Fruit fly (Drosophila melanogaster) Kc167 (cell line): ENCODE data around the gene CG3764.

Experiments used
- Myc ChIP-seq: fragments of >200 bp; optimal IDR thresholded peaks from 2 replicates; lab custom pipeline; 2017; ENCODE audit warnings: missing external identifiers
- Sin3A ChIP-seq: fragments of >200 bp; optimal IDR thresholded peaks from 2 replicates; lab custom pipeline; 2018; ENCODE audit warnings: missing external identifiers
- h ChIP-seq: fragments of >200 bp; optimal IDR thresholded peaks from 3 replicates; lab custom pipeline; 2018; ENCODE audit warnings: missing external identifiers
- ttk ChIP-seq: sonication (Bioruptor generic); optimal IDR thresholded peaks from 2 replicates; lab custom pipeline; 2017; ENCODE audit warnings: missing external identifiers

dm6 chr3L:17031971-17032370 is 19.6 kb upstream of the CG3764 start, which contains the start of gene Ilp8:
- TF ChIP-seq Myc: no peak
- no peak for TF ChIP-seq h
- TF ChIP-seq Sin3A (lab: Kevin White, UChicago): no peak
- TF ChIP-seq ttk (lab: Kevin White, UChicago): no peak
